Fruit fly (Drosophila melanogaster): ENCODE data around the gene Sox21b.

dm6 chr3L:14154940-14155339 is 23.8 kb upstream of the Sox21b start:
- TF ChIP-seq CTCF (optimal IDR thresholded peaks at IDR 0.05) = no peak
- TF ChIP-seq CG8478 (optimal IDR thresholded peaks at IDR 0.05) = no peak
